Fruit fly (Drosophila melanogaster): ENCODE results near the gene CG10650.
A peak's percentile ranks its signal among the peaks of the same experiment; 100 is the strongest.

The CG10650 gene

DNA sequence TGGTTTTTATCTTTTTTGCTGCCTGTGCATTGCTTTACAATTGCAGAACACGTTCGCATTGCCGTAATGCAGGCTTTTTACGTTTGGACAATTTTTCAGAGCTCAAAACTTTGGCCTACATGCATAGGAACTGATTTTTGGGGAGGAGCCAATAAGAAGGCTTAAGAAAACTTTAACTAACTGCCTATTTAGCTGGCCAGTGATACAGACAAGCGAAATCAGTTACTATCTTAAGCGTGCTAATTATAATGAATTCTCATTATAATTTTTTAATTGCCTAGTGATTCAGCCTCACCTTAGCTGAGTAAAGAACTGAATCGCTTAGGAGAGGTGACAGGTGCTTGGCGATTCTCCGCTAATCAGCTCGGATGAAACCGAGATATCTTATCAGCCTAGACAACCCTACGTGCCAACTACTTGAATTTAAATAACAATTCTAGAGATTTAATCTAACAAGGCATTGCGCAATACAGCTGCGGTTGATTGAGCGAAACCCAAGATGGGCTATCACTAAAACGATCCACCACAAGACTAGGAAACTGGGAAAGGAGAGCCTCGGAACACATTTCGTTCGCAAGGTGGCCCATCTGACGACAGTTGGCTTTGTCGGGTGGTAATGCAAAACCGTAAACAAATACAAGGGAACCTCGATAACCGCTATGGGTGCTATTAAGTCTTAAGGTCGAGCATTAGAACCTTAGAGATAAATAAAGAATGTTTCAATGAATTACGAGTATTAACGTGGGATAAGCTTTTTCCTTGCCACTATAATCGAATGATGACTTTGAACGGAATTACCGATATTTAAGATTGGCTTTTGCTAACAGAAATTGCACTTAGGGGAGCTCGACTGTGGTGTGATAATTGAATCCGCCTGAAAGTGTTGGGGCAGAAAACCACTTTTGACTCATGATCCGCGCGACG, 10.3 kb downstream of the CG10650 start (continued):
- no peak for TF ChIP-seq HLH54F (GFP tag; optimal IDR thresholded peaks at IDR 0.05)
- peak in 1 of 2 experiments; percentile 97 for TF ChIP-seq Pdp1 (GFP tag; optimal IDR thresholded peaks at IDR 0.05)
- TF ChIP-seq row (GFP tag; IDR thresholded peaks at IDR 0.05): 0 out of 3 replicates have a peak, but pooled peaks have one; percentile 14
- no peak for TF ChIP-seq gro (GFP tag; optimal IDR thresholded peaks at IDR 0.05)
- peak; percentile 38 for TF ChIP-seq Hmr (GFP tag; optimal IDR thresholded peaks at IDR 0.05)
- TF ChIP-seq CG2678 (tag; optimal IDR thresholded peaks at IDR 0.05): peak; percentile 16
- TF ChIP-seq chif (GFP tag; optimal IDR thresholded peaks at IDR 0.05): no peak
- no peak for TF ChIP-seq Meics (GFP tag; optimal IDR thresholded peaks at IDR 0.05)
- no peak for TF ChIP-seq hkb (optimal IDR thresholded peaks at IDR 0.05)
- 0 out of 2 replicates have a peak, but pooled peaks have one; percentile 13 for TF ChIP-seq hkb (GFP tag; IDR thresholded peaks at IDR 0.05)
- no peak for TF ChIP-seq Chrac-16 (GFP tag; optimal IDR thresholded peaks at IDR 0.05)
- TF ChIP-seq CG7372 (GFP tag; IDR thresholded peaks at IDR 0.05): no peak
- peak; percentile 26 for TF ChIP-seq Med (GFP tag)
- peak; percentile 39 for TF ChIP-seq CG34376 (GFP tag; optimal IDR thresholded peaks at IDR 0.05)
- no peak for TF ChIP-seq Dfd (GFP tag; optimal IDR thresholded peaks at IDR 0.05)
- TF ChIP-seq CG2120 (GFP tag; optimal IDR thresholded peaks at IDR 0.05): peak; percentile 36
- TF ChIP-seq ken (GFP tag; IDR thresholded peaks at IDR 0.05): 0 out of 3 replicates have a peak, but pooled peaks have one; percentile 24
- peak; percentile 28 for TF ChIP-seq CG18599 (GFP tag; optimal IDR thresholded peaks at IDR 0.05)

DNA sequence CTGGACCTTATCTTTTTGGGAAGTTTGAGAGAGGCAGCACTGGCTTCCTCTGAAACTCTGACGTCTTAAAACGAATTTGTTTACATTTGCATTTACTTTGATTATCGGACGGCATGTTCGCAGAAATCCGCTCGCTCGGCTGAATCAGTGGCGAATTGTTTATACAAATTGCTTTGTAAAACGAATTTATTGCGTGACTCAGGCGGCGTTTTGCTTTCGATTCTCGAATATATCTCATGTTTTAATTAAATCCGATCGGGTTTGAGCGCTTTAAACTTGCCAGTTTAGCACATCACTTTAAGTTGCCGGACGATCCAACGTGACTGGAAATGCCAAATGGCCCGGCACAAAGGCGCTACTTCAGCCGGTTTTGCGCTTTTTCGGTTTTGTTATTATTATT, 11.6 kb downstream of the CG10650 start:
- TF ChIP-seq Ets65A (GFP tag) (peak; percentile 20), p53 (GFP tag; optimal IDR thresholded peaks at IDR 0.05) (no peak), sens (GFP tag) (peak; percentile 65), CG14014 (GFP tag; IDR thresholded peaks at IDR 0.05) (no peak), CG7987 (GFP tag; optimal IDR thresholded peaks at IDR 0.05) (no peak), Atf-2 (GFP tag; optimal IDR thresholded peaks at IDR 0.05) (no peak), CG31441 (GFP tag; IDR thresholded peaks at IDR 0.05) (no peak), ERR (GFP tag; optimal IDR thresholded peaks at IDR 0.05) (no peak), nom (GFP tag; optimal IDR thresholded peaks at IDR 0.05) (peak; percentile 24), bigmax (GFP tag; optimal IDR thresholded peaks at IDR 0.05) (no peak), CG13424 (tag; optimal IDR thresholded peaks at IDR 0.05) (no peak), CG6689 (GFP tag; IDR thresholded peaks at IDR 0.05) (no peak)

DNA sequence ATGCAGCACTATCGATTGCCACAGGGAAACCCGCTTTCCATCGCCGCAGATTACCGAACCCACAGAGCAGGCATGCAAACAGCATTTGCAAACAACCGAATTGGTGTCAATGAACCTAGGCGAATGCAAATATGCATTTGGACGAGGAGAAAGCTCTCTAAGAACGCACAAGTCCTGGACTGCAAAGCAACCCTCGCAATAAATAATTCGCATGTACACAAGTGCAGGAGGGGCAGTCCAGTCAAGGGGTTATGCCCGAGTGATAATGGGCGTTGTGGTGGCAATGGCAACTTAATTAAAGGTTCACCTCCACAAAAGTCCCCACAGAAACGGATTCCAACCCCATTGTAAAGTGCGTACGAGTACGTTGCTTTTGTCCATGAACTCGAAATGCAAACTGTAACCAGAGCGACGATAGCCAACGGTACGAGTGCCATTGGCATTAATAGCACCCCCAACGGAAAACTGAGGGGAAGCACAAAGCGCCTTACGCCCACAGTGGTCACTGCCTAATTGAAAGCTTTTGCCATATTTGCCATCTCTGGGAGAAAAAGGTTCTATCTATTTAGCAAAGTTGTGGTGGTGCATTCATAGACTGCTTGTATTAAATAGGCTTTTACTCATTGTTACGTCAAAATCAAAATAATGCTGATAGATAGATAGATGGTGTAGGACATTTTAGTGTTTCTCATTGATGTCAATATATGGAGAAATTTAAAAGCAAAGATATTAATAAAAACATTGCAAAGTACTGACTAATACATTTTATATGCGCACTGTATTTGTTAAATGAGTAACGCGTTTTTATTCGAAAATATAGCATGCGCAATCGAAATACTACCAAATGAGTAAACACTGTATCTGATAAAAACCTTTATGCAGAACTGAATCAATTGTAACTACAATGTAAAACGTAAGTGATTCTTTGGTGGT, 12.6 kb downstream of the CG10650 start:
- TF ChIP-seq otp (GFP tag; IDR thresholded peaks at IDR 0.05): no peak
- no peak for TF ChIP-seq Fer1 (GFP tag; optimal IDR thresholded peaks at IDR 0.05)
- no peak for TF ChIP-seq trem (tag; optimal IDR thresholded peaks at IDR 0.05)
- TF ChIP-seq crc (GFP tag; optimal IDR thresholded peaks at IDR 0.05): no peak
- no peak for TF ChIP-seq Ptx1 (GFP tag; IDR thresholded peaks at IDR 0.05)
- TF ChIP-seq Dip3 (GFP tag; optimal IDR thresholded peaks at IDR 0.05): no peak
- TF ChIP-seq row (GFP tag; IDR thresholded peaks at IDR 0.05): peak; percentile 49
- no peak for TF ChIP-seq wor (GFP tag; IDR thresholded peaks at IDR 0.05)
- TF ChIP-seq CG8924 (tag; optimal IDR thresholded peaks at IDR 0.05): peak; percentile 1
- TF ChIP-seq knrl (GFP tag; IDR thresholded peaks at IDR 0.05; ENCODE audit: partially characterized antibody): no peak
- no peak for TF ChIP-seq Sry-β (GFP tag; optimal IDR thresholded peaks at IDR 0.05)
- TF ChIP-seq dimm (GFP tag; IDR thresholded peaks at IDR 0.05): no peak
- no peak for TF ChIP-seq Hr78 (GFP tag; optimal IDR thresholded peaks at IDR 0.05)
- TF ChIP-seq CG14965 (GFP tag; optimal IDR thresholded peaks at IDR 0.05; ENCODE audit: borderline replicate concordance): no peak
- no peak for TF ChIP-seq fu2 (GFP tag; optimal IDR thresholded peaks at IDR 0.05)
- TF ChIP-seq Xbp1 (GFP tag; optimal IDR thresholded peaks at IDR 0.05): no peak
- no peak for TF ChIP-seq CG16813 (GFP tag; IDR thresholded peaks at IDR 0.05; ENCODE audit: partially characterized antibody)

Data from whole organism, embryonic.